Fruit fly (Drosophila melanogaster): ENCODE results near the gene Rac2.

Rac2 gene

DNA sequence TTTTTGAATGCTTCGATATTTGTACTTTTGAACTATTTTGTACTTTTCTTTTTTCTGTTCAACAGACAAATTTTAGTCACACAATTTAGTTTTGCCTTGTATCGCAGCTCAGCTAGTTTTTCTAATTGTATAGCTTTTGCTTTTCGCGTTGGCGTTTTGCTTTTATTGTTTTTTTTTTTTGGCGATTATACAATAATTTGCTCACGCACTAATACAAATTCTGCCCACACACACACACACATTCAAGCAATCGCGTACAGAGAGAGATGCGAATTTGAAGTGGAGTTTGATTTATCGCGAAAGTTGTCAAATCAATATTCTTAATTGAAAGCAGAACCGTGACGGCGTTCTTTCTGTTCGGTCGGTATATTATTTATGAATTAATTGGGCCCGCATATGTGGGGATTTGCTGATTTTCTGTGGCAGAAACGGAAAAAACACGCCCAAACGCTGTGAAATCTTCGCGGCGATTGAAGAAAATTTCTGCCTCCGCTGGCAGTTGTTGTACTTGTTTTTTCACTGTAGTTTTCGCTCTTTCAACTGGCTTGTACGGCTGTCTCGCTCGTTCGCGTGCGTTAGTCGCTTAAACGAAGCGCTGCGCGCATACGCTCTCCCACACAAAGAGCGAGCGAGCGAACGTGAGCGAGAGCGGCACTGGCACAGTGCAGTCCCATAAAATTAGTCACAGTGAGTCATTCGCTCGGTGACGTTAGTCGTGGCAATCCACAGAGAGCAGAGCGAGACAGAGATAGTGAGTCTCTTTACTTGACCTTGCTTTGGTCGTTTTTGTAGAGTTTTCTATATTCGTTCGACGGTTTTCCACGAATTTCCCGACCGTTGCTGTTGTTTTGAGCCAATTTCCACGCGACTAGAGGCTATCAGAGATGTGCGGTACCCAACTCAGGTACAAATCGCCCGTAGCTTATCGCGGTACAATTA is at the start of gene Rac2:
Rac2 (minus strand) TSS at position 476 of the 939 bp plus-strand sequence.
- TF ChIP-seq CTCF (optimal IDR thresholded peaks at IDR 0.05) (no peak), CG8478 (optimal IDR thresholded peaks at IDR 0.05) (no peak)

- no peak for TF ChIP-seq CG8478 (optimal IDR thresholded peaks at IDR 0.05)
- TF ChIP-seq CTCF (optimal IDR thresholded peaks at IDR 0.05) = no peak
These were observed 40.3 kb upstream of the Rac2 start, which contains the start of gene CG43292 for dm6 chr3L:7475270-7475669. Gene CG43292, plus strand, starts transcription at chr3L:7475570.

DNA sequence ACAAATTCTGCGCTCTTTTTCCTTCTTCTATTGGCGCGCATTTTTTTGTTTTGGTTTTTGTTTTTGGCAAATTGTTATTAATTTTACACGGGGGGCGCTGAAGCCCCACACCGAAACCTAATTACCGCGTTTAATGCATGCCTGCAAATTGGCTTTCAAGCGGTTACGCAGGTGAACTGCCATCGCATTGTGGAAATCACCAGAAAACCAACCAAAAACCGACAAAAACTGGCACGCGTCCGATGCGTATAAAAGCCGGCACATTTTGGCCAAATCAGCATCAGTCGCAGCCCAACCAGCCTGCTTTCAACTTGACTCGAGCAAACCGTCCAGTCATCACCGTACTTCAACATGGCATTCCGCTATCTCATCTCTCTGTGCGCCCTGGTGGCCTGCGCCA is 36.3 kb upstream of the Rac2 start, which contains the start of gene CG8541:
CG8541 (plus strand) TSS at position 301 of the 400 bp plus-strand sequence.
- TF ChIP-seq CG8478 (optimal IDR thresholded peaks at IDR 0.05) = no peak
- no peak for TF ChIP-seq CTCF (optimal IDR thresholded peaks at IDR 0.05)

DNA sequence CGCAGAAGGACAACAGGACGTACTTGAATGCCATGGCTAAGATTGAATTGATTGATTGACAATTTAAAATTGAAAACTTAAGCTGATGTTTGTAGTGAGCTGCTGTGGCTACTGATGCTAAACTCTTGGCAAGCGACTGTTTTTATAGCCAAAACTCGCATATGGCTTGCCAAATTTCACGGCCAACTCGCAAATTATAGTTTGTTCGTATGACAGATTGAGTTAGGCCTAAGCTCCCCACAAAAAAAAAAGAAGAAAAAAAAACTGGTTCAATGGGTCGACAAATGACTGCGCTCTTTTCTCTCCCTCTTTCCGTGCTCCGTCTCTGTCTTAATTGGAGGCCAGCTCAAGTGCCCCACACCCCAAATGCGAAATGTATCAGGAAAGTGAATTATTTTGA is 35.2 kb upstream of the Rac2 start, which contains the start of gene CG8543:
CG8543 (minus strand) TSS at position 101 of the 400 bp plus-strand sequence.
- TF ChIP-seq CG8478 (optimal IDR thresholded peaks at IDR 0.05) (no peak), CTCF (optimal IDR thresholded peaks at IDR 0.05) (no peak)

DNA sequence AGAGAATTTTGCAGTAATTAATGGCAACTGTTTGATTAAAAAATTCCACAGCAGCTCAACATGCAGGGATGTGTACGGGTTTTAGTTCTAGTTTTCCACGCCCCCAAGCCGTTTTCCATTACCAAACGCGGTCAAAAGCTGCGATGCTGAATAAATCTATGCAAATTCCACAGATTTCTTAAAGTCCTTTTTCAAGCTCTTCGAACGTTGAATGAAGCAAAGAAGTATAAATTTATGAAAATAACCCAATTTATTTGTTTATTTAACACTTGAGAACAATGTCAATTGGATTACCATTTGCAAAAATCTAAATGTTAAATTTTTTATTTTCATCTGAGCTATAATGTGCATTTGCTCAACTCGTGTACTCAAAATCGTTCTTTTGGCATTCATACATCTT is 30.2 kb upstream of the Rac2 start, which contains the start of the genes CG42660, CG42661 and Tsp66A:
CG42660 (plus strand) TSS at position 301 of the 400 bp plus-strand sequence.
CG42661 (plus strand) TSS at position 301 of the 400 bp plus-strand sequence.
Tsp66A (plus strand) TSS at position 301 of the 400 bp plus-strand sequence.
- TF ChIP-seq CTCF (optimal IDR thresholded peaks at IDR 0.05) = no peak

DNA sequence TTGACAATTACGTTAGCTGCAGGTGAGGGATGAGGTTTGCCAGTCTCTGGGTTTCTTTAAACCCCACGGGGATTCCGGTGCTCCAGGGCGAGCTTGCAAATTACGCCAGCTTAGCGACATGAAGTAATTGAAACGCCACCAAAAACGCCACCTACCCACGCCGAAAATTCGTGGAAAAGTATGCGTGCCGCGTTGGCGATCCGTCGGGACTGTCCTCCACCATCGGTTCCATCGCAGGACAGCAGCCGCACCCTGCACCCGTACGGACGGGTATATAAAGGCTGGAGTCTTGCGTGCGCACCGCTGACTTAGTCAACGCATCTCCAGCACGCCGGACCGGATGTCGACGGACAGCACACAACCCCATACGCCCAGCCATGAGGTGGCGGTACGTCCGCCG is 20.9 kb upstream of the Rac2 start, which contains the start of gene ppk26:
ppk26 (plus strand) TSS at position 301 of the 400 bp plus-strand sequence.
- TF ChIP-seq CG8478 (optimal IDR thresholded peaks at IDR 0.05) (no peak), CTCF (optimal IDR thresholded peaks at IDR 0.05) (no peak)

DNA sequence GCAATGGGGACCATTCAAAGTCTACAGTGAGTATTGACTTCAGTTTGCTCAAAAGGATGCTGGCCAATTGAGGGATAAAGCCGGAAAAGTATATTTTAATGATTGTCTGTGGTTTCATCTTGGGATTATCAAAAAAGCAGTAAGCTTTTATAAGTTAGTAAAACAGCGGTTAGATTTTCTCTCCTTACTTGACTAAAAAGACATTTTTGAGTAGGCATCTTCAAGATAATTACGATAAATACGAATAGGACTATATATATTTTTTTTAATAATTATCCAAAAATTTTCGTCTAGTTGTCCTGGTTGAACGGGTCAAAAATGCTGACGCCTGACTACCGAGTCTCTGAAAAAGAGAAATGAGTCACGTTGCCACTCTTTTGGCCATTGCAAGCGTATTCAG is 15.6 kb upstream of the Rac2 start, which contains the start of gene CG33278:
CG33278 (plus strand) TSS at position 301 of the 400 bp plus-strand sequence.
- TF ChIP-seq CTCF (optimal IDR thresholded peaks at IDR 0.05) (no peak), CG8478 (optimal IDR thresholded peaks at IDR 0.05) (no peak)

DNA sequence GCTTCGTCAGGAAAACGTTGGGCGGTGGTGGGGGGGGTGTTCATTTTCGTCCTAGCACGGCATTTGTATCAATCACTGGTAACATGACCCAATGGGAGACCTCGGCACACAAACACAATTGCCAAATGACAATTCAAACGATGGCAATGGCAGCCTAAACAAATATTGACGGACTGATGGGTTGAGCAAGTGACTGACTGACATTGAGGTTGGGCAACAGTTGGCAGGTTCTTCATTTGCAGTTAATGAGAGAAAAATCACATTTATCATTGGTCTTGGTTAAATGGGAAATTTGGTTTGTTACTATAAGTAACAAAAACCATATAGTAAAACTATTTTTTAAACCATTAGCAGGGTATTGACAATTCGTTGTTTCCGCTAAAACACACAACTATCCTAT is 14.1 kb upstream of the Rac2 start:
- no peak for TF ChIP-seq CTCF (optimal IDR thresholded peaks at IDR 0.05)
- no peak for TF ChIP-seq CG8478 (optimal IDR thresholded peaks at IDR 0.05)

dm6 chr3L:7440633-7441032 is 5.6 kb upstream of the Rac2 start, which contains the start of gene sphinx2:
Gene sphinx2, minus strand, starts transcription at chr3L:7440733.
- no peak for TF ChIP-seq CTCF (optimal IDR thresholded peaks at IDR 0.05)
- TF ChIP-seq CG8478 (optimal IDR thresholded peaks at IDR 0.05) = no peak

- TF ChIP-seq CG8478 (optimal IDR thresholded peaks at IDR 0.05) (no peak), CTCF (optimal IDR thresholded peaks at IDR 0.05) (no peak)
These were observed 4.3 kb upstream of the Rac2 start, which contains the start of gene sphinx1 for dm6 chr3L:7439305-7439704. Gene sphinx1, minus strand, starts transcription at chr3L:7439405.

DNA sequence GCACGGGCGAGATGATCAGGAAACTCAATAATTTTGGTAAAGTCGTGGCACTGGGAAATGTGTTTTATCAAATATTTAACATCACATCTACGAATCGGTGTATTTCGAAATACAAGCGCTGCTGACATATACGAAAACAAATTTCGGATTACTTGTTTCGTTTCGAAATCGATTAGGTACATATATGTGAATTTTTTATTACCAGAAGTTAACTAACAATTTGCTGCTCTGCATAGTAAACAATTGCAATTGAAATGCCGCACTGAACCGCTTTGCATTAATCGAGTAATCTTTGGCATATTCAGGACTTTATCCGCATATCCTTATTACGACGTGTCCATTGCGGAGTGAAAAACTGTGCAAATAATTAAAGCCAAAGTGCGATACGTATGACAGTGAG is 2.4 kb upstream of the Rac2 start, which contains the start of gene CG14835:
CG14835 (minus strand) TSS at position 101 of the 400 bp plus-strand sequence.
- no peak for TF ChIP-seq CTCF (optimal IDR thresholded peaks at IDR 0.05)
- TF ChIP-seq CG8478 (optimal IDR thresholded peaks at IDR 0.05) = no peak

dm6 chr3L:7434198-7434597 is 792 bp downstream of the Rac2 start:
- TF ChIP-seq CTCF (optimal IDR thresholded peaks at IDR 0.05) (no peak), CG8478 (optimal IDR thresholded peaks at IDR 0.05) (no peak)

- TF ChIP-seq CTCF (optimal IDR thresholded peaks at IDR 0.05) = no peak
- TF ChIP-seq CG8478 (optimal IDR thresholded peaks at IDR 0.05) = no peak
These were observed 1.6 kb downstream of the Rac2 start for dm6 chr3L:7433325-7433827.

DNA sequence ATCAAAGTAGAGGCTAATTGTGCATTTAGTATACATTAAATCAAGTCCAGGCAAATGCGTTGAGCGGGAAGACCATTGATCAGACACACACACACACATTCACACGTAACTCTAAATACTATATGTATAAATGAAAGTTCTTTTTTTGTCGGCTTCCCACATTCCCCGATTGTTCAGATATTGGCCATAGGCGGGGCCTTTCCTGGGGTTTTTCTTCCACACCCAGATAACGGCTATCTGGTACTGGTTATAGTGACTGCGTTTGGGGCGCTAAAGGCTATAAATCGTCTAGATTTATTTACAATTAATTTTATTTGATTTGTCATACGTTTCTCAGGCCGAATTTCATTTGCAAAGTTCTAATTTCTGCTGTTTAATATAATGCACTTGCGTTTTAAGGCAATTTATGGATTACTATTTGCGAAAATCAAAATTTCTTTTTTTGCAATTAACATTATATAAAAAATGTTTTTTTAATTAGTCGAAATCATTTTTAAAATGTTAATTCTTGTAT is 2.1 kb downstream of the Rac2 start:
- no peak for TF ChIP-seq CTCF (optimal IDR thresholded peaks at IDR 0.05)
- no peak for TF ChIP-seq CG8478 (optimal IDR thresholded peaks at IDR 0.05)

dm6 chr3L:7432265-7432664 is 2.7 kb downstream of the Rac2 start:
- no peak for TF ChIP-seq CG8478 (optimal IDR thresholded peaks at IDR 0.05)
- no peak for TF ChIP-seq CTCF (optimal IDR thresholded peaks at IDR 0.05)
